Worm (Caenorhabditis elegans): Measurements from ENCODE around the gene F28A10.7.

DNA sequence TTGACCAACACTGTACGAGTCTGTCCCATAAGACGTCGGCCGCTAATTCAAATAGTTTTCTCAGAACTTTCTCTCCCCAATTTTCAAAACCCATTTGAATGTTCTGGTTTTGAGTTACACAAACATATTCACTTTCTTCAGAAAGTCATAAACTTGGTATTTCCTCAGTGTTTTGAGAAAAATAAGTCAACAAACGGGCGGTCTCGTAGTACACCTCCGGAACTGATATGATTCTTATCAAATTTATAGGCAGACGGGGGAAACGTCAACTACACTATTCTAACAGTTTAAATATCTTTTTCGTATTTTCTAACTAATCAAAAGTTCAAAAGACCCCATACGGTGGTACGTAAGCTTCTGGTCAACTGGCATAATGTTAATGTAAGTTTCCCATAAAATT is 38.7 kb upstream of the F28A10.7 start:
- no peak for TF ChIP-seq klf-2 (GFP tag; conservative IDR thresholded peaks at IDR 0.05)
- no peak for TF ChIP-seq ref-1 (GFP tag; conservative IDR thresholded peaks at IDR 0.05)
- TF ChIP-seq flt-1 (GFP tag; IDR thresholded peaks at IDR 0.05), result no peak
- TF ChIP-seq ztf-23 (GFP tag; IDR thresholded peaks at IDR 0.05), result no peak
- TF ChIP-seq cog-1 (tag; optimal IDR thresholded peaks at IDR 0.05), result no peak
- no peak for TF ChIP-seq T22C8.4 (GFP tag; IDR thresholded peaks at IDR 0.05)
